Fruit fly (Drosophila melanogaster): ENCODE data around the gene CG11380.

The CG11380 gene

dm6 chrX:1191008-1191407 lies at the start of gene CG11380:
TSS of gene CG11380 (plus strand) at chrX:1191308.
- TF ChIP-seq CG1024 (GFP tag; IDR thresholded peaks at IDR 0.05) (no peak), sna (GFP tag; IDR thresholded peaks at IDR 0.05; ENCODE audit: partially characterized antibody) (no peak), pros (GFP tag; optimal IDR thresholded peaks at IDR 0.05) (no peak), CG1647 (GFP tag; optimal IDR thresholded peaks at IDR 0.05) (no peak), ATbp (GFP tag; optimal IDR thresholded peaks at IDR 0.05) (no peak), nerfin-2 (GFP tag; IDR thresholded peaks at IDR 0.05; ENCODE audit: partially characterized antibody) (no peak), NK7.1 (GFP tag; optimal IDR thresholded peaks at IDR 0.05) (no peak), Atf3 (GFP tag; optimal IDR thresholded peaks at IDR 0.05) (no peak), D19A (tag; optimal IDR thresholded peaks at IDR 0.05) (no peak), CG7987 (GFP tag; optimal IDR thresholded peaks at IDR 0.05) (no peak), fru (optimal IDR thresholded peaks at IDR 0.05) (no peak), Fer1 (GFP tag; optimal IDR thresholded peaks at IDR 0.05) (no peak), run (tag; optimal IDR thresholded peaks at IDR 0.05) (no peak), CG42726 (GFP tag; IDR thresholded peaks at IDR 0.05; ENCODE audit: partially characterized antibody) (no peak), Hr39 (optimal IDR thresholded peaks at IDR 0.05) (no peak), CG11504 (tag; optimal IDR thresholded peaks at IDR 0.05) (no peak), twi (tag; optimal IDR thresholded peaks at IDR 0.05) (no peak), ewg (GFP tag; optimal IDR thresholded peaks at IDR 0.05) (no peak)

DNA sequence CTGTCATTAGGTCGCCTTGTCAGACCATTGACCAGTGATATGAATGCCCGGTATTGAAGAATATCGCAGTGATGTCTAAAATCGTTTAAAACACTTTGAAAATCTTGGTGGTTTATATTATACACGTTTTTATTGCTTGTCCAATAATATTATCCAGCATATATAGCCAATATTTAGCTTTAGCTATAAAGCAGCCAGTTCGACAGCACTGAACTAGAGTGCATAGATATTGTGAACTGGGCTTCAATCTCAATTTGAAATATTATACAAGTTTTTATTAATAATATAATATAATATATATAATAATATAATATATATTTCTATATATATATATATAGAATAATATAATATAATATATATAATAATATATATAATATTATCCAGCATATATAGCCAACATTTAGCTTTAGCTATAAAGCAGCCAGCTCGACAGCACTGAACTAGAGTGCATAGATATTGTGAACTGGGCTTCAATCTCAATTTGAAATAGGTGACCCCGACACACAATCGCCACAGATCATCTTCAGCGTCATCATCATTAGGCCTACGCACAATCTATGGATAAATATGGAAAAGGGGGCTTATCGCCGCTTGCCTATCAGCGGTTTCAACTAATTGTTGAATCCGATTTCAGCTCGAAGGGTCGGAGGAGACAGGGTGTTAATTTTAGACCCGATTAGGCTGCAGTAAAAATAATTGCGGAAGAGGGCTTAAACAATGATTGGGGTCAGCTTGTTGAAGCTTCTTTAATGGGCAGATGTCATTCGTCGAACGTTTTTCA lies 48.4 kb upstream of the CG11380 start:
- TF ChIP-seq CG5180 (GFP tag; optimal IDR thresholded peaks at IDR 0.05) (no peak), CG15479 (GFP tag; optimal IDR thresholded peaks at IDR 0.05) (peak; percentile 11), CG11085 (GFP tag; IDR thresholded peaks at IDR 0.05) (no peak), grn (GFP tag; optimal IDR thresholded peaks at IDR 0.05) (peak; percentile 57), CG17802 (tag; optimal IDR thresholded peaks at IDR 0.05) (peak; percentile 59), Awh (GFP tag; IDR thresholded peaks at IDR 0.05) (peak; percentile 87), lbe (GFP tag; optimal IDR thresholded peaks at IDR 0.05) (no peak), row (GFP tag; IDR thresholded peaks at IDR 0.05) (peak; percentile 53), oc (tag; optimal IDR thresholded peaks at IDR 0.05) (peak; percentile 27), CG1233 (GFP tag; optimal IDR thresholded peaks at IDR 0.05) (no peak), CG16779 (GFP tag; IDR thresholded peaks at IDR 0.05) (no peak), Sry-β (GFP tag; optimal IDR thresholded peaks at IDR 0.05) (peak; percentile 78), pho (GFP tag; optimal IDR thresholded peaks at IDR 0.05) (no peak)

DNA sequence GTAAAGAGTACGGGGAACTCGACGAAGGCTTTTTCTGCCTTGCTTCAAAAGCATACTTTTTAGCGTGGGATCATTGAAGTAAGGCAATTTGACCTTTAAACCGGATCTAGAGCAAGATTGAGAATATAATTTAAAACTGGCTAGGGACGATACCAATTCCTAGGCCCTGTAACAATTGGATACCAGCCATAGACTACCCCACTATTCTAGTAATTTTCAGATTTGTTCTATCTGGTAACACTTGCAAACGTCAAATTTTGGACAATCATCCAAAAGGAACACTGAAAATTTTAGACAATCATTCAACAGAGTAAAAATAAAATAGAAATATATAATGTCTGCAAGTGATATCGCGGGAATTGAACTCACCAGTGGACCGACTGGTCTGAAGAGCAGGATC lies 45.8 kb upstream of the CG11380 start, which contains the start of gene CG14628:
TSS of gene CG14628 (plus strand) at position 301 of the 400 bp plus-strand sequence.
- TF ChIP-seq mam (GFP tag; optimal IDR thresholded peaks at IDR 0.05) = no peak
- peak; percentile 8 for TF ChIP-seq stwl (tag; optimal IDR thresholded peaks at IDR 0.05)

DNA sequence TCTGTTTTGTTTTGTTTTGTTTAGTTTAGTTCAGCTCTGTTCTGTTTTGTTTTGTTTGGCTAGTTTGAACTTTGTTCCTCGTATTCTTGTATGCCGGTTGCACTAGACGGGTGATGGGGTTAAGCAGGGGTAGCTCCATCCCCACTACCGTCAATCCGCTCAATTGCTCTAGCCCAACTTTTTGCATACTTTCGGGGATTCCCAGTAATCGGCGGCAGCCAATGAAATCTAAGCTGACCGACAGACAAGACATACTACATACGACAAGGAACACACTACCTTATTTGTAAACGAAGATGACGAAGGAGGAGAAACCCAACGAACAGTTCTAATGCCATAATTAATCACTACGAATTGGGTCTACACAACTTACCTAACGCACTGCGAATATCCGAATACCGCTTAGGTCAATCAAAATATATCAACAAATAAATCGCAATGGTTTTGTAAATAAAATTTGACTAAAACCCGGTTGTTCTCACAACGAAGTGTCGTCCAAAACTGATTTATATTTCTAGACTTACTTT lies 29.1 kb upstream of the CG11380 start, which contains the start of gene eIF4E7:
TSS of gene eIF4E7 (minus strand) at position 477 of the 527 bp plus-strand sequence.
- no peak for TF ChIP-seq Kr (GFP tag; optimal IDR thresholded peaks at IDR 0.05)
- TF ChIP-seq Nf-YC (tag; optimal IDR thresholded peaks at IDR 0.05) = peak; percentile 65
- peak; percentile 84 for TF ChIP-seq Nf-YB (GFP tag; optimal IDR thresholded peaks at IDR 0.05)
